Worm (Caenorhabditis elegans) whole organism, early embryonic: Measurements from ENCODE around the gene fbxa-138.

Experiments
- B0310.2 ChIP-seq: sonication (generic microtip); optimal IDR thresholded peaks from 2 replicates; lab custom pipeline; 2016; ENCODE audit warnings: mild to moderate bottlenecking, missing genetic modification characterization, missing compliant biosample characterization
- F13C5.2 ChIP-seq: sonication (generic microtip); optimal IDR thresholded peaks from 2 replicates; lab custom pipeline; 2017; ENCODE audit warnings: mild to moderate bottlenecking, missing genetic modification characterization, inconsistent platforms, missing compliant biosample characterization
- aly-1 ChIP-seq: sonication (generic microtip); optimal IDR thresholded peaks from 2 replicates; lab custom pipeline; 2016; ENCODE audit warnings: missing genetic modification characterization, missing compliant biosample characterization
- ama-1 ChIP-seq: fragments of 150-350 bp; optimal IDR thresholded peaks from 2 replicates; lab custom pipeline; 2014
- ceh-13 ChIP-seq: fragments of 200-800 bp; sonication (Bioruptor generic); optimal IDR thresholded peaks from 2 replicates; lab custom pipeline; 2018; ENCODE audit warnings: mild to moderate bottlenecking, missing genetic modification characterization, missing compliant biosample characterization
- ceh-36 ChIP-seq: sonication (generic microtip); optimal IDR thresholded peaks from 2 replicates; lab custom pipeline; 2016; ENCODE audit warnings: missing genetic modification characterization, inconsistent platforms, missing compliant biosample characterization
- ets-7 ChIP-seq: sonication (generic microtip); optimal IDR thresholded peaks from 2 replicates; lab custom pipeline; 2016; ENCODE audit warnings: missing genotype, missing genetic modification characterization, missing compliant biosample characterization
- flt-1 ChIP-seq: fragments of 200-800 bp; sonication (Bioruptor generic); IDR thresholded peaks from 2 replicates; pipeline ENCODE4 v1.3.6; 2022; ENCODE audit warnings: missing genetic modification characterization, missing compliant biosample characterization
- hmbx-1 ChIP-seq: sonication (generic microtip); optimal IDR thresholded peaks from 2 replicates; lab custom pipeline; 2016; ENCODE audit warnings: mild to moderate bottlenecking, missing genetic modification characterization, missing compliant biosample characterization
- hmg-4 ChIP-seq: fragments of 200-800 bp; sonication (Bioruptor generic); optimal IDR thresholded peaks from 2 replicates; lab custom pipeline; 2018; ENCODE audit warnings: mild to moderate bottlenecking, missing genetic modification characterization, missing compliant biosample characterization
- hnd-1 ChIP-seq: sonication (generic microtip); optimal IDR thresholded peaks from 2 replicates; lab custom pipeline; 2016; ENCODE audit warnings: missing genetic modification characterization, missing compliant biosample characterization
- pes-1 ChIP-seq: fragments of 200-800 bp; sonication (Bioruptor generic); IDR thresholded peaks from 2 replicates; pipeline ENCODE4 v1.3.6; 2022; ENCODE audit warnings: missing genetic modification reagents, missing genetic modification characterization, missing compliant biosample characterization
- scrt-1 ChIP-seq: fragments of 200-800 bp; sonication (Bioruptor generic); IDR thresholded peaks from 2 replicates; pipeline ENCODE4 v1.3.6; 2022; ENCODE audit warnings: missing genetic modification characterization, missing compliant biosample characterization
- sea-1 ChIP-seq: fragments of 200-800 bp; sonication (Bioruptor generic); conservative IDR thresholded peaks from 2 replicates; pipeline ENCODE4 v1.3.6; 2022; ENCODE audit warnings: missing genetic modification characterization, missing compliant biosample characterization
- tbx-11 ChIP-seq: fragments of 200-800 bp; sonication (Bioruptor generic); IDR thresholded peaks from 2 replicates; pipeline ENCODE4 v1.3.6; 2022; ENCODE audit warnings: missing genetic modification characterization, missing compliant biosample characterization
- tbx-37 ChIP-seq: fragments of 200-800 bp; sonication (Bioruptor generic); conservative IDR thresholded peaks from 2 replicates; pipeline ENCODE4 v1.3.6; 2022; ENCODE audit warnings: missing genetic modification reagents, missing genetic modification characterization, missing compliant biosample characterization
- tra-4 ChIP-seq: sonication (generic microtip); optimal IDR thresholded peaks from 2 replicates; lab custom pipeline; 2017; ENCODE audit warnings: missing genetic modification characterization, missing compliant biosample characterization

fbxa-138 gene

DNA sequence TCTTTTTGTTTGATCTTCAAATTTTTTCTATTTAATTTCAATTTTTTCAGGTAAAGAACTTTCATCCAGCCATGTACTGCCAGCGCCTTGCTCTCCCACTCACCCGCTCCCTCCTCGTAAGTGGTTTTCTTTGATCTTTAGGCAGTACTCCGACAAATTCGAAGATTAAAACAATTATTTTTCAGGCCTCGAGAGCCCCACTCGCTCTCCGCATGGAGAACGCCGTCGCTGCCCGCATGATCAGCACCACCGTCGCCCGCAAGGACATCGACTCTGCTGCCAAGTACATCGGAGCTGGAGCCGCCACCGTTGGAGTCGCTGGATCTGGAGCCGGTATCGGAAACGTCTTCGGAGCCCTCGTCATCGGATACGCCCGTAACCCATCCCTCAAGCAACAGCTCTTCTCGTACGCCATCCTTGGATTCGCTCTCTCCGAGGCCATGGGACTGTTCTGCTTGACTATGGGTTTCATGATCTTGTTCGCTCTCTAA, 35.1 kb upstream of the fbxa-138 start, which contains the start of gene Y82E9BR.3:
Gene Y82E9BR.3, plus strand, starts transcription at position 51 of the 491 bp plus-strand sequence.
- TF ChIP-seq ceh-13 (no peak), F13C5.2 (tag; lab: Kevin White, UChicago) (no peak), ets-7 (tag; lab: Kevin White, UChicago) (no peak), tbx-37 (GFP tag; lab: Robert Waterston, UW) (no peak), hmg-4 (GFP tag; lab: Kevin White, UChicago) (no peak), flt-1 (GFP tag; lab: Robert Waterston, UW) (no peak), scrt-1 (GFP tag; lab: Robert Waterston, UW) (no peak), hmbx-1 (no peak), sea-1 (GFP tag; lab: Robert Waterston, UW) (no peak), hnd-1 (no peak), pes-1 (GFP tag; lab: Robert Waterston, UW) (no peak)

DNA sequence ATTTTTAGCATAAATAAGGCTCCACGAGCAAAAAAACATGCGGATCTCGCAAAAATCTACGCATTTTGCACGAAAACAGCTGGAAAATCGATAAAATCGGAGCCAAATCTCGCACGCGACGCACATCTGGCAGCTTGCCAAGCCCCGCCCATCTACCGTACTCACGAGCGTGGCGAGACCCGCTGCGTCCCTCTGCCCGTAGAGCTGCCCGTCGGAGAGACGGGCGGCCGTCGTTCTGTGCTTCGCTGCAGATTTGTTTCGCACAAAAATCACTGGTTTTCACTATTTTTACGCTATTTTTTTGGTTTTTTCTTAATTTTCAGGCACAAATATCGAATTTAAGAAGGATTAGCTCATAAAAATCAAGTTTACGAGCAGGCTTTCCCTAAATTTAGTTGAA, 34.7 kb upstream of the fbxa-138 start:
- no peak for TF ChIP-seq hmbx-1
- no peak for TF ChIP-seq ceh-36 (tag; lab: Kevin White, UChicago)
- TF ChIP-seq ama-1 (lab: Kevin White, UChicago): no peak
- TF ChIP-seq F13C5.2 (tag; lab: Kevin White, UChicago): peak; percentile 53
- no peak for TF ChIP-seq tbx-11 (GFP tag; lab: Robert Waterston, UW)
- TF ChIP-seq hmg-4 (GFP tag; lab: Kevin White, UChicago): no peak
- TF ChIP-seq sea-1 (GFP tag; lab: Robert Waterston, UW): 0 out of 2 replicates have a peak, but pooled peaks have one; percentile 35
- TF ChIP-seq flt-1 (GFP tag; lab: Robert Waterston, UW): no peak
- TF ChIP-seq ets-7 (tag; lab: Kevin White, UChicago): no peak
- TF ChIP-seq tra-4: no peak
- TF ChIP-seq B0310.2 (tag; lab: Kevin White, UChicago): no peak
- no peak for TF ChIP-seq aly-1
- TF ChIP-seq tbx-37 (GFP tag; lab: Robert Waterston, UW): 0 out of 2 replicates have a peak, but pooled peaks have one; percentile 16
- TF ChIP-seq hnd-1: no peak
- TF ChIP-seq scrt-1 (GFP tag; lab: Robert Waterston, UW): no peak
- no peak for TF ChIP-seq ceh-13
- TF ChIP-seq pes-1 (GFP tag; lab: Robert Waterston, UW): 0 out of 2 replicates have a peak, but pooled peaks have one; percentile 19

DNA sequence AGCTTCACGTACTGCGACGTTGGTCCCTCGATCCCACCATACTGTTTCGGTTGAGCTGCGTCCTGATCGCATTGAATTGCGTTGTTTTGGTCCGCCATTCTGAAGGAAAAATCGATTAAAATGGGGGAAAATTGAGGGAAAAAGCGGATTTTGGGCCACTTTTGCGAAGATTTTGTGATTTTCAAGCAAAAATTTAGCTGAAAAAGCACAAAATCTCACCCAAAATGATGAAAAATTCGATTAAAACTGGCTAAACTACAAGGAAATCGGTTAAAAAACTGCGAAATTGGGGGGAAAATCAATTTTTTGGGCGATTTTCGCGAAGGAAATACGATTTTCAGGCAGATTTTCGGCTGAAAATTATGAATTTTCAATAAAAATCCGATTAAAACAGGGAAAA, 33.0 kb upstream of the fbxa-138 start, which contains the start of gene elc-1:
Gene elc-1, minus strand, starts transcription at position 101 of the 400 bp plus-strand sequence.
- no peak for TF ChIP-seq ceh-36 (tag; lab: Kevin White, UChicago)
- no peak for TF ChIP-seq tra-4
- no peak for TF ChIP-seq hmg-4 (GFP tag; lab: Kevin White, UChicago)
- TF ChIP-seq ets-7 (tag; lab: Kevin White, UChicago): no peak
- no peak for TF ChIP-seq hnd-1
- no peak for TF ChIP-seq aly-1
- TF ChIP-seq tbx-37 (GFP tag; lab: Robert Waterston, UW): no peak
- TF ChIP-seq B0310.2 (tag; lab: Kevin White, UChicago): no peak
- TF ChIP-seq hmbx-1: no peak

DNA sequence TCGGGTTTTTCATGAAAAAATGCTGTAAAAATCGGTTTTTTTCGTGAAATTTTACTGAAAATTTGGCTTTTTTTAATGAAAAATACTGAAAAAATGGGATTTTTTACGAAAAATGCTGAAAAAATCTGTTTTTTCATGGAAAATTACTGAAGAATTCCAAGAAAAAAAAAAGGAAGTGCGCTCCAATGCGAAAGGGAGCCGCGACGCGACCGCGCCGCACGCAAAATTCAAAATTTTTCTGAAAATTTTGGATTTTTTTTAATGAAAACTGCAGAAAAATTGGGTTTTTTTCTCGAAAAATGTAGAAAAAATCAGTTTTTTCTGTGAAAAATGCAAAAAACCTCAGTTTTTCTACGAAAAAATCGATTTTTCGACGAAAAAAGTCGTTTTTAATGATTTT, 32.5 kb upstream of the fbxa-138 start:
- TF ChIP-seq pes-1 (GFP tag; lab: Robert Waterston, UW) (no peak), B0310.2 (tag; lab: Kevin White, UChicago) (no peak), ceh-36 (tag; lab: Kevin White, UChicago) (no peak), sea-1 (GFP tag; lab: Robert Waterston, UW) (no peak), hmg-4 (GFP tag; lab: Kevin White, UChicago) (no peak), flt-1 (GFP tag; lab: Robert Waterston, UW) (no peak), tbx-37 (GFP tag; lab: Robert Waterston, UW) (no peak), tbx-11 (GFP tag; lab: Robert Waterston, UW) (no peak), hmbx-1 (no peak), ets-7 (tag; lab: Kevin White, UChicago) (no peak), scrt-1 (GFP tag; lab: Robert Waterston, UW) (no peak), aly-1 (no peak), F13C5.2 (tag; lab: Kevin White, UChicago) (no peak)

DNA sequence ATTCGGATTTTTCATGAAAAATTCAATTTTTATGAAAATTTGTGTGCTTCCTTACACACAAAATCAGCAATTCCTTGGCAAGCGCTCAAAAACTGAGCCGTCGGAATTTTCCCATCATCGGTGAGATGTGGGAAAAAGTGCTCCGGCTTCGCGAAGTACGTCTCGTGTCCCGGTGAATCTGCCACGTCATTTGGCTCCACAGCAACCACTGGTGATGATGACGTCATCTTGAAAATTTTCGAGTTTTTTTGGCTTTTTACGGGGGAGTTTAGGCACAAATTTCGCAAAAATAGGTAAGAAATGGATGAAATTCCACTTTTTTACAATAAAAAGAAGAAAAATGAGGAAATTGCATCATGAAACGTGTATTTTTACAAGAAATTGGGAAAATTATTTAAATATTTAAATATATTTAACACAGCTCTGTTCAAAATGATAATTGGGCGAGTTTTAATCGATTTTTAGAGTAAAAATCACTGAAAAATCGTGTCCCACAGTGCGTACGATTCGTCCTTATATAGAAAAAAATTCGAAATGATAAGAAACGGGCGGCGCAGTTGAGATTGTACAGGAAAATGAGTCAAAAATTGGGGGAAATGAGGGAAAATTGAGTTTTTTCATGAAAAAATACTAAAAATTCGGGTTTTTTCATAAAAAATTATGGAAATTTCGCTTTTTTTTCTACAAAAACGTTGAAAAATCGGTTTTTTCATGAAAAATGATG, 30.0 kb upstream of the fbxa-138 start, which contains the start of gene Y82E9BR.14:
Gene Y82E9BR.14, minus strand, starts transcription at position 227 of the 724 bp plus-strand sequence.
- TF ChIP-seq hnd-1: no peak
- no peak for TF ChIP-seq ceh-13
- TF ChIP-seq aly-1: no peak
- TF ChIP-seq tra-4: no peak
- no peak for TF ChIP-seq ceh-36 (tag; lab: Kevin White, UChicago)
- no peak for TF ChIP-seq B0310.2 (tag; lab: Kevin White, UChicago)
- TF ChIP-seq scrt-1 (GFP tag; lab: Robert Waterston, UW): no peak
- TF ChIP-seq pes-1 (GFP tag; lab: Robert Waterston, UW): no peak

DNA sequence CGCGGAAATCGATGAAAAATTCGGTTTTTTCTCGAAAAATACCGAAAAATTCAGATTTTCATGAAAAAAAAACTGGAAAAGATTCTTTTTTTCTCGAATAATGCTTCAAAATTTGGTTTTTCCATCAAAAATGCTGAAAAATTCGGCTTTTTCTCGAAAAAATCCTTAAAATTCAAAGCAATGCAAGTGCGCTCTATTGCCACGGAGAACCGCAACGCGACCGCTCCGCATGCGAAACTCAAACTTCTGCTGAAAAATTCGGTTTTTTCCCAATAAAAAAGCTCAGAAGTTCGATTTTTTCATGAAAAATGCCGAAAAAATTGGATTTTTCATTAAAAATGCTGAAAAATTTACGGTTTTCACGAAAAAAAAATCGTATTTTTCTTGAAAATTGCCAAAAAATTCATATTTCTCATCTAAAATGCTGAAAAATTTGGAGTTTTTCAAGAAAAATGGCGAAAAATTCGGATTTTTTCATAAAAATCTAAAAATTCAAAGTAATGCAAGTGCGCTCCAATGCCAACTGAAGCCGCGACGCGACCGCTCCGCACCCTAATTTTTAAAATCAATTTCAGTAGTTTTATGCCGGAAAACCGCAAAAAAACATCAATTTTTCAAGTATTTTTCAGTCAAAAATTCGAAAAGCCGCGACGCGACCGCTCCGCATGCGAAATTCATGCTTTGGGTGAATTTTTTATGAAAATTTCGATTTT, 29.2 kb upstream of the fbxa-138 start:
- TF ChIP-seq aly-1 (no peak), B0310.2 (tag; lab: Kevin White, UChicago) (no peak), pes-1 (GFP tag; lab: Robert Waterston, UW) (no peak), tbx-11 (GFP tag; lab: Robert Waterston, UW) (no peak), ceh-13 (no peak)

DNA sequence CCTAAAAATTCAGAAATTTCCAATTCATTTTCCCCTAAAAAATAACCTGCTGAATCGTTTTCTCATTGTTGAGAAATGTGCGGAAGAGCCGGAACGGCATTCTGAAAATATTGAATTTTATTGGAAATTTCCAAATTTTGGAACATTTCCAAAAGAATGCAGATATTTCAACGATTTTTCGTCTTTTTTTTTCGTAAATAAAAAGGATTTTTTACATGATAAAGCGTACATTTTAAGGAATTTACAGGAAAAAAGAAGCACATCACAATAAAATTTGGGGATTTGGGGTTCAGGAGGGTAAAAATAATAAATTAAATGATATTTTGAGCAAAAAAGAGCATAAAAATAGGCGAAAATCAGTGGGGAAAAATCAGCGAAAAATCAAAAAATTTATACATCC, 25.1 kb upstream of the fbxa-138 start, which contains the start of gene Y82E9BR.22:
Gene Y82E9BR.22, minus strand, starts transcription at position 101 of the 400 bp plus-strand sequence.
- TF ChIP-seq hnd-1: no peak
- no peak for TF ChIP-seq ama-1 (lab: Kevin White, UChicago)
- no peak for TF ChIP-seq hmg-4 (GFP tag; lab: Kevin White, UChicago)
- TF ChIP-seq tbx-37 (GFP tag; lab: Robert Waterston, UW): no peak
- TF ChIP-seq ets-7 (tag; lab: Kevin White, UChicago): no peak
- no peak for TF ChIP-seq tbx-11 (GFP tag; lab: Robert Waterston, UW)
- no peak for TF ChIP-seq pes-1 (GFP tag; lab: Robert Waterston, UW)
- no peak for TF ChIP-seq F13C5.2 (tag; lab: Kevin White, UChicago)
- TF ChIP-seq flt-1 (GFP tag; lab: Robert Waterston, UW): no peak
- no peak for TF ChIP-seq sea-1 (GFP tag; lab: Robert Waterston, UW)
- no peak for TF ChIP-seq aly-1
- TF ChIP-seq B0310.2 (tag; lab: Kevin White, UChicago): no peak
- no peak for TF ChIP-seq hmbx-1
- no peak for TF ChIP-seq tra-4
- no peak for TF ChIP-seq ceh-36 (tag; lab: Kevin White, UChicago)
- no peak for TF ChIP-seq scrt-1 (GFP tag; lab: Robert Waterston, UW)
- TF ChIP-seq ceh-13: no peak
